Fruit fly (Drosophila melanogaster) S2 (cell line): Measurements from ENCODE around the gene CG7560.

Experiments
- CG8478 ChIP-seq: fragments of >200 bp; optimal IDR thresholded peaks from 2 replicates; lab custom pipeline; 2018
- CTCF ChIP-seq, 2 experiments: fragments of >200 bp; optimal IDR thresholded peaks; 2 replicates each; lab custom pipeline; 2018

CG7560 gene

dm6 chr3L:11424858-11425257, at the start of gene CG7560:
Gene CG7560 (plus strand): TSS chr3L:11425158.
- no peak for TF ChIP-seq CTCF (optimal IDR thresholded peaks at IDR 0.05; lab: Kevin White, UChicago)
- TF ChIP-seq CG8478 (lab: Kevin White, UChicago), result no peak

- TF ChIP-seq CTCF (optimal IDR thresholded peaks at IDR 0.05; lab: Kevin White, UChicago) (no peak), CG8478 (lab: Kevin White, UChicago) (no peak)
Measured at dm6 chr3L:11375304-11375703, 49.7 kb upstream of the CG7560 start.

- no peak for TF ChIP-seq CG8478 (lab: Kevin White, UChicago)
- no peak for TF ChIP-seq CTCF (optimal IDR thresholded peaks at IDR 0.05; lab: Kevin White, UChicago)
Measured at dm6 chr3L:11376224-11376813, 48.6 kb upstream of the CG7560 start.

dm6 chr3L:11378429-11378914, 46.5 kb upstream of the CG7560 start:
- TF ChIP-seq CG8478 (lab: Kevin White, UChicago) (no peak), CTCF (optimal IDR thresholded peaks at IDR 0.05; lab: Kevin White, UChicago) (no peak)

dm6 chr3L:11379698-11380438, 45.1 kb upstream of the CG7560 start:
- TF ChIP-seq CTCF (optimal IDR thresholded peaks at IDR 0.05; lab: Kevin White, UChicago) (no peak), CG8478 (lab: Kevin White, UChicago) (no peak)

- TF ChIP-seq CTCF (optimal IDR thresholded peaks at IDR 0.05; lab: Kevin White, UChicago) (no peak), CG8478 (lab: Kevin White, UChicago) (no peak)
Measured at dm6 chr3L:11380439-11380783, 44.5 kb upstream of the CG7560 start.

dm6 chr3L:11381126-11381940, 43.6 kb upstream of the CG7560 start:
- TF ChIP-seq CG8478 (lab: Kevin White, UChicago) (no peak), CTCF (optimal IDR thresholded peaks at IDR 0.05; lab: Kevin White, UChicago) (no peak)

dm6 chr3L:11381941-11382747, 42.8 kb upstream of the CG7560 start:
- TF ChIP-seq CTCF (optimal IDR thresholded peaks at IDR 0.05; lab: Kevin White, UChicago), result no peak
- TF ChIP-seq CG8478 (lab: Kevin White, UChicago), result no peak

dm6 chr3L:11382748-11383424, 42.1 kb upstream of the CG7560 start:
- TF ChIP-seq CTCF (optimal IDR thresholded peaks at IDR 0.05; lab: Kevin White, UChicago) (no peak), CG8478 (lab: Kevin White, UChicago) (no peak)

- TF ChIP-seq CTCF (optimal IDR thresholded peaks at IDR 0.05; lab: Kevin White, UChicago) (no peak), CG8478 (lab: Kevin White, UChicago) (no peak)
Measured at dm6 chr3L:11384225-11384624, 40.7 kb upstream of the CG7560 start.

dm6 chr3L:11384824-11385457, 40.0 kb upstream of the CG7560 start:
- no peak for TF ChIP-seq CTCF (optimal IDR thresholded peaks at IDR 0.05; lab: Kevin White, UChicago)
- TF ChIP-seq CG8478 (lab: Kevin White, UChicago), result no peak

dm6 chr3L:11388964-11389625, 35.9 kb upstream of the CG7560 start:
- no peak for TF ChIP-seq CG8478 (lab: Kevin White, UChicago)
- no peak for TF ChIP-seq CTCF (optimal IDR thresholded peaks at IDR 0.05; lab: Kevin White, UChicago)

- TF ChIP-seq CG8478 (lab: Kevin White, UChicago) (no peak), CTCF (optimal IDR thresholded peaks at IDR 0.05; lab: Kevin White, UChicago) (no peak)
Measured at dm6 chr3L:11393806-11394205, 31.2 kb upstream of the CG7560 start.
